Worm (Caenorhabditis elegans) whole organism, L1 larva: ENCODE measurements around the gene twk-6.

ENCODE experiments used
- C16A3.4 ChIP-seq: fragments of 150-350 bp; optimal IDR thresholded peaks from 2 replicates; lab custom pipeline; 2014; ENCODE audit warnings: missing biosample characterization, missing genetic modification characterization
- F16B12.6 ChIP-seq: fragments of 150-350 bp; optimal IDR thresholded peaks from 2 replicates; lab custom pipeline; 2014; ENCODE audit warnings: missing biosample characterization, missing genetic modification characterization
- Y116A8C.19 ChIP-seq: sonication (generic microtip); optimal IDR thresholded peaks from 2 replicates; lab custom pipeline; 2016; ENCODE audit warnings: missing compliant biosample characterization, missing genetic modification characterization, borderline replicate concordance
- aha-1 ChIP-seq: fragments of 150-350 bp; optimal IDR thresholded peaks from 2 replicates; lab custom pipeline; 2014; ENCODE audit warnings: missing biosample characterization, missing genetic modification characterization
- alr-1 ChIP-seq: fragments of 200-800 bp; sonication (Bioruptor generic); optimal IDR thresholded peaks from 2 replicates; lab custom pipeline; 2018; ENCODE audit warnings: borderline replicate concordance, mild to moderate bottlenecking, missing genetic modification characterization, missing compliant biosample characterization
- aly-2 ChIP-seq: fragments of 150-350 bp; optimal IDR thresholded peaks from 2 replicates; lab custom pipeline; 2014; ENCODE audit warnings: missing biosample characterization, missing genetic modification characterization
- ceh-82 ChIP-seq, 3 experiments: fragments of 150-350 bp in 1 of 3; sonication (generic microtip) in 2 of 3; optimal IDR thresholded peaks; 2 replicates each; lab custom pipeline; 2014 to 2017; ENCODE audit warnings: missing biosample characterization in 3 of 3, missing genetic modification characterization in 3 of 3
- ceh-88 ChIP-seq: fragments of 200-800 bp; sonication (Bioruptor generic); IDR thresholded peaks from 2 replicates; pipeline ENCODE4 v1.3.6; 2022; ENCODE audit warnings: missing genetic modification characterization, missing compliant biosample characterization
- dpl-1 ChIP-seq, 3 experiments: fragments of 150-350 bp in 2 of 3; sonication (generic microtip) in 1 of 3; optimal IDR thresholded peaks; 2 replicates each; lab custom pipeline; 2014 to 2017; ENCODE audit warnings: missing biosample characterization in 3 of 3, missing genetic modification characterization in 3 of 3, missing genetic modification reagents in 3 of 3
- efl-1 ChIP-seq, 4 experiments: fragments of 150-350 bp; optimal IDR thresholded peaks in 3 of 4; peaks in 1 of 4; 1 replicate in 1 of 4; 2 replicates in 3 of 4; lab custom pipeline; 2014; ENCODE audit warnings: missing biosample characterization in 2 of 4, missing genetic modification characterization in 2 of 4, missing genetic modification reagents in 2 of 4
- efl-3 ChIP-seq: fragments of 200-800 bp; sonication (Bioruptor generic); optimal IDR thresholded peaks from 2 replicates; lab custom pipeline; 2018; ENCODE audit warnings: mild to moderate bottlenecking, missing genetic modification characterization, missing compliant biosample characterization
- fkh-10 ChIP-seq: sonication (generic microtip); optimal IDR thresholded peaks from 2 replicates; lab custom pipeline; 2017; ENCODE audit warnings: missing biosample characterization, missing genetic modification reagents, missing genetic modification characterization
- fkh-8 ChIP-seq: sonication (generic microtip); optimal IDR thresholded peaks from 2 replicates; lab custom pipeline; 2016; ENCODE audit warnings: mild to moderate bottlenecking, missing genetic modification characterization, missing compliant biosample characterization
- fos-1 ChIP-seq: fragments of 150-350 bp; optimal IDR thresholded peaks from 2 replicates; lab custom pipeline; 2014; ENCODE audit warnings: missing biosample characterization, missing genetic modification characterization
- hlh-17 ChIP-seq: fragments of 200-800 bp; sonication (Bioruptor generic); optimal IDR thresholded peaks from 2 replicates; lab custom pipeline; 2018; ENCODE audit warnings: missing genetic modification characterization, mild to moderate bottlenecking, missing compliant biosample characterization, moderate library complexity, borderline replicate concordance
- hpl-2 ChIP-seq: fragments of 150-350 bp; optimal IDR thresholded peaks from 2 replicates; lab custom pipeline; 2014; ENCODE audit warnings: missing biosample characterization, missing genetic modification reagents, missing genetic modification characterization
- lin-14 ChIP-seq: fragments of 200-800 bp; sonication (Bioruptor generic); optimal IDR thresholded peaks from 2 replicates; lab custom pipeline; 2018; ENCODE audit warnings: mild to moderate bottlenecking, missing genetic modification characterization, moderate library complexity, missing compliant biosample characterization
- lin-39 ChIP-seq: fragments of 150-350 bp; optimal IDR thresholded peaks from 2 replicates; lab custom pipeline; 2014; ENCODE audit warnings: missing biosample characterization, missing genetic modification reagents, missing genetic modification characterization
- lir-3 ChIP-seq: sonication (generic microtip); optimal IDR thresholded peaks from 2 replicates; lab custom pipeline; 2016; ENCODE audit warnings: mild to moderate bottlenecking, missing genetic modification characterization, moderate library complexity, missing compliant biosample characterization; ENCODE audit not compliant: poor library complexity
- mdl-1 ChIP-seq, 2 experiments: fragments of 150-350 bp; optimal IDR thresholded peaks; 2 replicates each; lab custom pipeline; 2014 to 2017; ENCODE audit warnings: missing biosample characterization in 2 of 2, missing genetic modification characterization in 2 of 2, inconsistent platforms in 1 of 2
- mef-2 ChIP-seq: fragments of 150-350 bp; optimal IDR thresholded peaks from 2 replicates; lab custom pipeline; 2014; ENCODE audit warnings: missing biosample characterization, missing genetic modification characterization
- nhr-11 ChIP-seq: fragments of 150-350 bp; optimal IDR thresholded peaks from 2 replicates; lab custom pipeline; 2014; ENCODE audit warnings: missing biosample characterization, missing genetic modification characterization
- nhr-12 ChIP-seq: sonication (generic microtip); optimal IDR thresholded peaks from 2 replicates; lab custom pipeline; 2017; ENCODE audit warnings: missing biosample characterization, missing genetic modification characterization
- nhr-20 ChIP-seq: sonication (generic microtip); optimal IDR thresholded peaks from 2 replicates; lab custom pipeline; 2016; ENCODE audit warnings: mild to moderate bottlenecking, missing genetic modification characterization, missing compliant biosample characterization
- nhr-71 ChIP-seq: sonication (generic microtip); optimal IDR thresholded peaks from 2 replicates; lab custom pipeline; 2016; ENCODE audit warnings: mild to moderate bottlenecking, missing genetic modification characterization, moderate library complexity, missing compliant biosample characterization
- nhr-85 ChIP-seq: sonication (generic microtip); peaks from one replicate; lab custom pipeline; 2016; ENCODE audit warnings: missing genetic modification characterization, inconsistent platforms, missing compliant biosample characterization
- nhr-90 ChIP-seq: sonication (generic microtip); optimal IDR thresholded peaks from 2 replicates; lab custom pipeline; 2016; ENCODE audit warnings: mild to moderate bottlenecking, missing genetic modification characterization, missing compliant biosample characterization; ENCODE audit not compliant: poor library complexity
- pag-3 ChIP-seq: sonication (generic microtip); optimal IDR thresholded peaks from 2 replicates; lab custom pipeline; 2017; ENCODE audit warnings: missing genetic modification characterization, mild to moderate bottlenecking, missing compliant biosample characterization, antibody characterized with exemption, borderline replicate concordance; ENCODE audit not compliant: insufficient read depth
- rnt-1 ChIP-seq: sonication (generic microtip); optimal IDR thresholded peaks from 2 replicates; lab custom pipeline; 2016; ENCODE audit warnings: mild to moderate bottlenecking, missing genetic modification characterization, moderate library complexity, missing compliant biosample characterization
- sptf-1 ChIP-seq: fragments of 150-350 bp; optimal IDR thresholded peaks from 2 replicates; lab custom pipeline; 2014; ENCODE audit warnings: missing biosample characterization, missing genetic modification characterization
- swsn-7 ChIP-seq: sonication (generic microtip); optimal IDR thresholded peaks from 2 replicates; lab custom pipeline; 2016; ENCODE audit warnings: missing genetic modification characterization, missing compliant biosample characterization
- tlp-1 ChIP-seq: fragments of 150-350 bp; optimal IDR thresholded peaks from 2 replicates; lab custom pipeline; 2014; ENCODE audit warnings: missing biosample characterization, missing genetic modification characterization
- unc-130 ChIP-seq: fragments of 150-350 bp; optimal IDR thresholded peaks from 2 replicates; lab custom pipeline; 2017; ENCODE audit warnings: missing biosample characterization, missing genetic modification characterization, inconsistent platforms
- unc-30 ChIP-seq: sonication (generic microtip); optimal IDR thresholded peaks from 2 replicates; lab custom pipeline; 2017; ENCODE audit warnings: missing biosample characterization, missing genetic modification characterization
- unc-62 ChIP-seq: fragments of 150-350 bp; optimal IDR thresholded peaks from 2 replicates; lab custom pipeline; 2014; ENCODE audit warnings: missing biosample characterization, missing genetic modification reagents, missing genetic modification characterization
- unc-98 ChIP-seq: fragments of 200-800 bp; sonication (Bioruptor generic); IDR thresholded peaks from 2 replicates; pipeline ENCODE4 v1.3.6; 2022; ENCODE audit warnings: missing genetic modification characterization, missing compliant biosample characterization
- ztf-4 ChIP-seq: fragments of 150-350 bp; optimal IDR thresholded peaks from 2 replicates; lab custom pipeline; 2014; ENCODE audit warnings: missing biosample characterization, missing genetic modification characterization

Gene twk-6

ce11 chrIII:4703932-4704454, 38.7 kb upstream of the twk-6 start, which contains the start of the genes clp-2 and mrpl-16 (continued):
- TF ChIP-seq unc-62 (GFP tag; lab: Kevin White, UChicago) (no peak), rnt-1 (peak; percentile 34), F16B12.6 (peak; percentile 1), C16A3.4 (tag; lab: Kevin White, UChicago) (peak; percentile 10), aly-2 (tag; lab: Kevin White, UChicago) (no peak)
- TF ChIP-seq, all 84 proteins: peak for 14

ce11 chrIII:4705207-4705606, 37.5 kb upstream of the twk-6 start, which contains the start of gene pgap-2:
TSS of gene pgap-2 (plus strand) at chrIII:4705507.
- no peak for TF ChIP-seq hlh-17 (GFP tag; lab: Kevin White, UChicago)
- no peak for TF ChIP-seq ceh-82 (tag; optimal IDR thresholded peaks at IDR 0.05; lab: Kevin White, UChicago)
- no peak for TF ChIP-seq fos-1 (tag; lab: Kevin White, UChicago)
- no peak for TF ChIP-seq nhr-90
- no peak for TF ChIP-seq pag-3 (tag; lab: Kevin White, UChicago)
- no peak for TF ChIP-seq ceh-88 (GFP tag; lab: Robert Waterston, UW)
- TF ChIP-seq mef-2 (tag; lab: Kevin White, UChicago) = no peak
- no peak for TF ChIP-seq swsn-7 (tag; lab: Kevin White, UChicago)
- no peak for TF ChIP-seq sptf-1 (tag; lab: Kevin White, UChicago)
- TF ChIP-seq rnt-1 = no peak
- no peak for TF ChIP-seq ztf-4
- no peak for TF ChIP-seq unc-130 (tag; lab: Kevin White, UChicago)
- no peak for TF ChIP-seq mdl-1 (tag; optimal IDR thresholded peaks at IDR 0.05; lab: Kevin White, UChicago)
- TF ChIP-seq lir-3 (tag; lab: Kevin White, UChicago) = no peak
- no peak for TF ChIP-seq Y116A8C.19
- TF ChIP-seq unc-98 (GFP tag; lab: Robert Waterston, UW) = no peak
- no peak for TF ChIP-seq hpl-2 (GFP tag; lab: Kevin White, UChicago)
- TF ChIP-seq nhr-71 (tag; lab: Kevin White, UChicago) = no peak
- no peak for TF ChIP-seq fkh-8 (tag; lab: Kevin White, UChicago)
- TF ChIP-seq nhr-12 (tag; lab: Kevin White, UChicago) = no peak

DNA sequence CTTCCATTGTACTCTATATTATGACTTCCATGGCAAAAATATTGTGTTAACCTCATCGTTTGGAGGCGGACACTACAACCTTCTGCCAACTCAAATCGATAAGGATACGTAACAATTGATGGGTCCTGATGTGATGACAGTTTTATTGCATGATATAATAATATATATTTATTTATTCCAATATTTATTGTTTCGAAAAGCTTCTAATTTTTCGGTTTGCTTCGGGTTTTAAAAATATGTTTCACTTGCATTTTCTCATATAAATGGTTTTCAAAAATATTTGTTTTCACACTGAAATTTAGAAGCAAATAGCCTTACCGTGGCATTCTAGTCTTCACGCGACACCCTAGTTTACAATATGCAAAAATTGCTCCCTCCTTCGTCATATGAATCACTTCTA, 36.0 kb upstream of the twk-6 start, which contains the start of gene T04A8.13:
TSS of gene T04A8.13 (plus strand) at position 301 of the 400 bp plus-strand sequence.
- TF ChIP-seq efl-1 (optimal IDR thresholded peaks at IDR 0.05; lab: Kevin White, UChicago) (no peak), efl-1 (GFP tag; optimal IDR thresholded peaks at IDR 0.05 in 1 of 2; lab: Kevin White, UChicago) (peak in 1 of 2 experiments; percentile 2), unc-62 (GFP tag; lab: Kevin White, UChicago) (no peak)

- TF ChIP-seq tlp-1 (tag; lab: Kevin White, UChicago) = no peak
- no peak for TF ChIP-seq unc-62 (GFP tag; lab: Kevin White, UChicago)
- no peak for TF ChIP-seq nhr-71 (tag; lab: Kevin White, UChicago)
- no peak for TF ChIP-seq C16A3.4 (tag; lab: Kevin White, UChicago)
- TF ChIP-seq nhr-11 = no peak
- TF ChIP-seq nhr-20 = no peak
- no peak for TF ChIP-seq aly-2 (tag; lab: Kevin White, UChicago)
- no peak for TF ChIP-seq nhr-85 (tag; lab: Kevin White, UChicago)
- no peak for TF ChIP-seq fkh-8 (tag; lab: Kevin White, UChicago)
- TF ChIP-seq unc-30 (tag; lab: Kevin White, UChicago) = no peak
- TF ChIP-seq fkh-10 (GFP tag; lab: Kevin White, UChicago) = no peak
- TF ChIP-seq lin-39 (tag; lab: Kevin White, UChicago) = no peak
- TF ChIP-seq lin-14 (GFP tag; lab: Kevin White, UChicago) = no peak
- no peak for TF ChIP-seq aha-1 (tag; lab: Kevin White, UChicago)
- no peak for TF ChIP-seq lir-3 (tag; lab: Kevin White, UChicago)
- TF ChIP-seq ztf-4 = no peak
- no peak for TF ChIP-seq alr-1 (tag; lab: Kevin White, UChicago)
- no peak for TF ChIP-seq dpl-1 (GFP tag; optimal IDR thresholded peaks at IDR 0.05; lab: Kevin White, UChicago)
- TF ChIP-seq efl-3 (GFP tag; lab: Kevin White, UChicago) = no peak
- TF ChIP-seq sptf-1 (tag; lab: Kevin White, UChicago) = no peak
- TF ChIP-seq, all 84 proteins: peak for 0
Observed at ce11 chrIII:4708909-4709308, 33.8 kb upstream of the twk-6 start, which contains the start of gene T04A8.18. TSS of gene T04A8.18 (plus strand) at chrIII:4709209.
